Fruit fly (Drosophila melanogaster) whole organism, embryonic: ENCODE results near the gene mora.

Source experiments
- Asciz ChIP-seq: fragments of 200-800 bp; sonication (Bioruptor generic); optimal IDR thresholded peaks from 2 replicates; lab custom pipeline; 2017; ENCODE audit warnings: missing biosample characterization, mild to moderate bottlenecking, missing genetic modification characterization, missing genetic modification reagents
- ERR ChIP-seq: fragments of 200-800 bp; sonication (Bioruptor generic); optimal IDR thresholded peaks from 2 replicates; lab custom pipeline; 2016; ENCODE audit warnings: missing biosample characterization, missing genetic modification characterization
- cad ChIP-seq: fragments of >200 bp; optimal IDR thresholded peaks from 2 replicates; lab custom pipeline; 2017; ENCODE audit warnings: missing biosample characterization, missing genetic modification characterization
- ham ChIP-seq: fragments of 200-800 bp; sonication (Bioruptor generic); IDR thresholded peaks from 2 replicates; pipeline ENCODE4 v1.3.6; 2022; ENCODE audit warnings: missing biosample characterization, missing genetic modification characterization
- tx ChIP-seq: fragments of 200-800 bp; sonication (Bioruptor generic); optimal IDR thresholded peaks from 2 replicates; lab custom pipeline; 2016; ENCODE audit warnings: missing biosample characterization, missing genetic modification characterization

DNA sequence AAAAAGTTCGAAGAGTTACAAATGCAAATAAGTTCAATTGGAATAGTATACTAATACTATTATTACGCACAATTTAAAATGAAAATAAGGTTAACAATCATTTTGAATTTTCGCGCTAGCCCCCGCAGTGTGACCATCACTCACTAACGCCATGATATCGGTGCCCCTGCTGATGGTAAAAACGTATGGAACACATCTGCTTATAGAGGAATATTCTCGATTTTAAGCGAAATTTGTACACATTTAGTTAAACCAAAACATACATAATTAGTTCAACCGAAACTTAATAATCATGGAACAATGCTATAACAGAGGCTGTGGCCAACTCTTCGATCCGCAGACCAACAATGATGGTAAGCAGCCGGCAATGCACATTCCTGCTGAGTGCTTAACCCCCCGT is at the start of gene mora:
- TF ChIP-seq tx (GFP tag; lab: Kevin White, UChicago) = no peak
- no peak for TF ChIP-seq ham (GFP tag; lab: Robert Waterston, UW)
- no peak for TF ChIP-seq cad (GFP tag; lab: Kevin White, UChicago)
- no peak for TF ChIP-seq ERR
- TF ChIP-seq Asciz (GFP tag; lab: Kevin White, UChicago) = no peak
